Fruit fly (Drosophila melanogaster) whole organism, pupa: ENCODE data around the gene vir-1.

Source experiments
- CG14655 ChIP-seq: fragments of 200-800 bp; sonication (Bioruptor generic); optimal IDR thresholded peaks from 3 replicates; lab custom pipeline; 2017; ENCODE audit warnings: mild to moderate bottlenecking, missing biosample characterization, missing genetic modification reagents, missing genetic modification characterization
- CG17806 ChIP-seq: fragments of 200-800 bp; sonication (Bioruptor generic); optimal IDR thresholded peaks from 2 replicates; lab custom pipeline; 2018; ENCODE audit warnings: missing biosample characterization, mild to moderate bottlenecking, missing genetic modification characterization, moderate library complexity
- CG8159 ChIP-seq: fragments of 200-800 bp; sonication (Bioruptor generic); optimal IDR thresholded peaks from 3 replicates; lab custom pipeline; 2018; ENCODE audit warnings: missing biosample characterization, mild to moderate bottlenecking, missing genetic modification characterization, moderate library complexity
- CG8301 ChIP-seq: fragments of 200-800 bp; sonication (Bioruptor generic); optimal IDR thresholded peaks from 2 replicates; lab custom pipeline; 2018; ENCODE audit warnings: missing biosample characterization, mild to moderate bottlenecking, missing genetic modification characterization
- EcR ChIP-seq: fragments of 200-800 bp; sonication (Bioruptor generic); optimal IDR thresholded peaks from 3 replicates; lab custom pipeline; 2019; ENCODE audit warnings: missing biosample characterization, missing genetic modification characterization, mild to moderate bottlenecking, moderate library complexity, missing genetic modification reagents
- gl ChIP-seq: fragments of 200-800 bp; sonication (Bioruptor generic); optimal IDR thresholded peaks from 2 replicates; lab custom pipeline; 2018; ENCODE audit warnings: missing biosample characterization, mild to moderate bottlenecking, missing genetic modification characterization
- rn ChIP-seq: fragments of 200-800 bp; sonication (Bioruptor generic); IDR thresholded peaks from 2 replicates; pipeline ENCODE4 v1.3.6; 2022; ENCODE audit warnings: missing biosample characterization, missing genetic modification characterization

- TF ChIP-seq EcR (GFP tag; lab: Kevin White, UChicago): no peak
- no peak for TF ChIP-seq CG8301 (tag; lab: Kevin White, UChicago)
- no peak for TF ChIP-seq CG17806 (tag; lab: Kevin White, UChicago)
- no peak for TF ChIP-seq CG8159 (tag; lab: Kevin White, UChicago)
- TF ChIP-seq gl: no peak
- TF ChIP-seq rn (GFP tag; lab: Robert Waterston, UW): no peak
- peak; percentile 24 for TF ChIP-seq CG14655 (GFP tag; lab: Kevin White, UChicago)
These were observed 59.1 kb downstream of the vir-1 start for dm6 chr2L:12364090-12364489.
